Worm (Caenorhabditis elegans): ENCODE measurements around the gene ZK84.2.

The ZK84.2 gene

DNA sequence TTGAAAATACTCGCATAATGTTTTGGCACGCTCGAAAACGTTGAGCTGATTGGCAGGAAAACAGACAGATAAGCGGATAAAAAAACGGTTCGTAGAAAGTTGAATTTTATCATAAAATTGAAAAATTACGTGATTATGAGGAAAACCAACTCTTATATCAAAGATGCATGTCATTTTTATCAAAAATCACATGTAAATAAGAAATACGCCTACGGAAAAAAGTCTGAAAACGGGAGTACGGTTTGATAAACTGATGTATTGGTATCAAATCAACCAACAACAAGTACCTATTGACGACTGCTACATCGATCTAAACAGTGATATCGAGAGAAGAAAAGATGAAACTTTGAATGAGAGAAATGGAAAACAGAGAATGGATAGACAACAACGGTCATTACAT, 11.5 kb downstream of the ZK84.2 start:
- peak; percentile 51 for TF ChIP-seq pqm-1 (tag; optimal IDR thresholded peaks at IDR 0.05)
- TF ChIP-seq lin-15B (tag; optimal IDR thresholded peaks at IDR 0.05) = no peak
- TF ChIP-seq elt-2 (tag; optimal IDR thresholded peaks at IDR 0.05) = peak; percentile 90
- no peak for TF ChIP-seq skn-1 (tag; optimal IDR thresholded peaks at IDR 0.05)
- peak; percentile 49 for TF ChIP-seq pha-4 (tag; optimal IDR thresholded peaks at IDR 0.05)

DNA sequence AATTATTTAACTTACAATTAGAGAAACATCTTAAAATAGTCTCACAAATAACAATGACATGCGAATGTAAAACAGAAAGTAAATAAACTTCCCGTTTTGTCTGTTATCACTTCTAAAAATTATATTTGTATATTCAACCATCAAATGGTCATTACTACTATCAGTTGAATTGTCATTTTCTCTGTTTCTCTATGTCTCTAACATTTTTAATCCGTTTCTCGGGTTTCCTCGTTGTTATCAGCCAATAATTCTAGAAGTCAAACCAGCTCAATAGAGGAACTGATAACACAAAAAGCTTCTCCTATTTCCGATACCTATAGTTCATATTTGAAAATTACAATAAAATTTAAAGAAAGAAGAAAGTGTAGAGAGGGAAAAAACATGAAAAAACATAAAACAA, 12.5 kb downstream of the ZK84.2 start:
- TF ChIP-seq ceh-28 (tag; optimal IDR thresholded peaks at IDR 0.05) (peak; percentile 46), jun-1 (tag; optimal IDR thresholded peaks at IDR 0.05) (peak; percentile 92), ztf-11 (tag; optimal IDR thresholded peaks at IDR 0.05) (no peak), nhr-25 (tag; optimal IDR thresholded peaks at IDR 0.05) (no peak), skn-1 (tag; optimal IDR thresholded peaks at IDR 0.05) (peak; percentile 76), pha-4 (tag; optimal IDR thresholded peaks at IDR 0.05) (peak; percentile 87), eor-1 (tag; optimal IDR thresholded peaks at IDR 0.05) (no peak), pqm-1 (tag; optimal IDR thresholded peaks at IDR 0.05) (peak; percentile 100), elt-2 (tag; optimal IDR thresholded peaks at IDR 0.05) (peak; percentile 100), egl-27 (tag; optimal IDR thresholded peaks at IDR 0.05) (peak; percentile 69)

- TF ChIP-seq egl-5 (tag; optimal IDR thresholded peaks at IDR 0.05) = peak; percentile 35
- peak; percentile 36 for TF ChIP-seq lin-39 (tag; optimal IDR thresholded peaks at IDR 0.05)
- TF ChIP-seq nhr-11 (tag; optimal IDR thresholded peaks at IDR 0.05) = peak; percentile 35
- no peak for TF ChIP-seq nhr-23 (tag; optimal IDR thresholded peaks at IDR 0.05)
- no peak for TF ChIP-seq unc-62 (GFP tag; optimal IDR thresholded peaks at IDR 0.05)
- TF ChIP-seq elt-1 (tag; optimal IDR thresholded peaks at IDR 0.05) = no peak
- no peak for TF ChIP-seq daf-12 (tag; optimal IDR thresholded peaks at IDR 0.05)
- TF ChIP-seq nhr-77 (tag; optimal IDR thresholded peaks at IDR 0.05) = no peak
- TF ChIP-seq nfya-1 (tag; optimal IDR thresholded peaks at IDR 0.05; ENCODE audit: insufficient read depth) = peak; percentile 22
- TF ChIP-seq nhr-67 (tag; optimal IDR thresholded peaks at IDR 0.05) = no peak
- TF ChIP-seq skn-1 (tag; optimal IDR thresholded peaks at IDR 0.05) = no peak
- TF ChIP-seq egl-27 (tag; optimal IDR thresholded peaks at IDR 0.05) = no peak
- no peak for TF ChIP-seq mdl-1 (tag; optimal IDR thresholded peaks at IDR 0.05)
Observed at ce11 chrII:6028594-6029141, 14.5 kb downstream of the ZK84.2 start.

DNA sequence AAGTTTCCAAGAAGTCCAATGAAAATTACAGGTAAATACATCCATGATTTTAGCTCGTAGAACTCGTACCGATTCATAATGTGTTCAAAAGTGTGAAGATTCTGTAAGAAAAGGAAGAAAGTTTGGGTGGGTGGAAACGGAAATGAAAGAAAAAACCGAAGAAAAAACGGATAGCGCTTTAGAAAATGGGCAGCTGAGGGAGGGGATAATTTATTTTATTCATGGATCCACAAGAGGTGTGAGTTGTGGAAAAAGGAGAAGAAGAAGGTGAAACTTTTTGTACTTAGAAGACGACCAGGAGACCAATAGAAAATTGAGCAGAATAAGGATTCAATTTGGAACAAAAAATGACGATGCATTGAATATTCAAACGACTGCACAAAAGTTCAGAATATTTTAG, 16.9 kb downstream of the ZK84.2 start, which contains the start of gene frpr-16:
Gene frpr-16, minus strand, starts transcription at position 101 of the 400 bp plus-strand sequence.
- TF ChIP-seq hmg-11 (tag; optimal IDR thresholded peaks at IDR 0.05) (no peak), unc-39 (tag; optimal IDR thresholded peaks at IDR 0.05) (no peak), sea-2 (GFP tag; optimal IDR thresholded peaks at IDR 0.05) (no peak)

DNA sequence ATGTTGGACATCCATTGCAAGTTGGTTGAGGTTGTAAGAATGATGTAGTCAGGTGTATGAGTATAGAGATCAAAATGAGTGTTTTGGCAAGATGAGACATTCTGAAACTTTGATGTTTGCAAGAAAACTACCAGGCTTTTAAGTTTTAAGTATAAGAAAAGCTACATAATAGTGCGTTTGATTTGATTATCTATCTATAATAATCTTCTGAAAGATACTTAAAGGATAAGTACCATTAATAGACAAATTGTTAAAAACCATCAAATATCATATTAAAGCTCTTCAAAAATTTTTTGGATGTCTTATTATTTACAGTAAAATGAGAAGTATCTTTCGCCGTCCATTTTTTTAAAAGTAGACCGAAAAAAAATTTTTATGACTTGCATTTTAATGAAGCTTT, 29.0 kb downstream of the ZK84.2 start, which contains the start of gene R12C12.10:
Gene R12C12.10, minus strand, starts transcription at position 101 of the 400 bp plus-strand sequence.
- TF ChIP-seq nfya-1 (tag; optimal IDR thresholded peaks at IDR 0.05; ENCODE audit: insufficient read depth) = no peak
- no peak for TF ChIP-seq fkh-2 (tag; optimal IDR thresholded peaks at IDR 0.05)
- TF ChIP-seq nhr-76 (tag; optimal IDR thresholded peaks at IDR 0.05) = no peak
- no peak for TF ChIP-seq elt-3 (tag; optimal IDR thresholded peaks at IDR 0.05)
- no peak for TF ChIP-seq lin-39 (tag; optimal IDR thresholded peaks at IDR 0.05)
- no peak for TF ChIP-seq fkh-10 (GFP tag; optimal IDR thresholded peaks at IDR 0.05)
- TF ChIP-seq zag-1 (tag; optimal IDR thresholded peaks at IDR 0.05) = no peak
- TF ChIP-seq snpc-4 (tag; optimal IDR thresholded peaks at IDR 0.05) = no peak
- TF ChIP-seq nhr-28 (tag; optimal IDR thresholded peaks at IDR 0.05) = no peak
- TF ChIP-seq nhr-25 (tag; optimal IDR thresholded peaks at IDR 0.05) = no peak
- TF ChIP-seq hmg-11 (tag; optimal IDR thresholded peaks at IDR 0.05) = no peak
- TF ChIP-seq egl-5 (tag; optimal IDR thresholded peaks at IDR 0.05) = no peak

- TF ChIP-seq pha-4 (tag; optimal IDR thresholded peaks at IDR 0.05) (peak; percentile 59), nhr-25 (tag; optimal IDR thresholded peaks at IDR 0.05) (no peak)
Observed at ce11 chrII:6045048-6045447, 30.9 kb downstream of the ZK84.2 start, which contains the start of gene R12C12.5. Gene R12C12.5, minus strand, starts transcription at chrII:6045148.
